Worm (Caenorhabditis elegans) whole organism, L4 larva: ENCODE results near the gene egl-23.

Experiments
- F44E2.7 ChIP-seq: fragments of 200-800 bp; sonication (Bioruptor generic); IDR thresholded peaks from 2 replicates; pipeline ENCODE4 v2.1.2; 2022; ENCODE audit warnings: missing genetic modification characterization, missing compliant biosample characterization
- Y5F2A.4 ChIP-seq: fragments of 200-800 bp; sonication (Bioruptor generic); optimal IDR thresholded peaks from 2 replicates; lab custom pipeline; 2018; ENCODE audit warnings: mild to moderate bottlenecking, missing genetic modification characterization, missing compliant biosample characterization
- ZK546.5 ChIP-seq, 2 experiments: sonication (generic microtip); optimal IDR thresholded peaks; 2 replicates each; lab custom pipeline; 2017; ENCODE audit warnings: missing biosample characterization in 2 of 2, missing genetic modification characterization in 2 of 2
- aha-1 ChIP-seq: fragments of 150-350 bp; peaks from one replicate; lab custom pipeline; 2014; ENCODE audit warnings: missing biosample characterization, missing genetic modification characterization
- aly-2 ChIP-seq: sonication (generic microtip); optimal IDR thresholded peaks from 2 replicates; lab custom pipeline; 2018; ENCODE audit warnings: missing biosample characterization, missing genetic modification characterization
- arid-1 ChIP-seq: fragments of 200-800 bp; sonication (Bioruptor generic); conservative IDR thresholded peaks from 2 replicates; pipeline ENCODE4 v1.3.6; 2022; ENCODE audit warnings: missing genetic modification reagents, missing genetic modification characterization, missing compliant biosample characterization
- ceh-20 ChIP-seq: fragments of 200-800 bp; sonication (Bioruptor generic); IDR thresholded peaks from 2 replicates; pipeline ENCODE4 v1.3.6; 2022; ENCODE audit warnings: missing genetic modification reagents, missing genetic modification characterization, missing compliant biosample characterization
- ceh-28 ChIP-seq: fragments of 150-350 bp; optimal IDR thresholded peaks from 2 replicates; lab custom pipeline; 2014; ENCODE audit warnings: missing biosample characterization, missing genetic modification reagents, missing genetic modification characterization
- daf-12 ChIP-seq: fragments of 150-350 bp; optimal IDR thresholded peaks from 2 replicates; lab custom pipeline; 2014; ENCODE audit warnings: missing biosample characterization, missing genetic modification reagents, missing genetic modification characterization
- egl-43 ChIP-seq: fragments of 200-800 bp; sonication (Bioruptor generic); IDR thresholded peaks from 2 replicates; pipeline ENCODE4 v1.3.6; 2022; ENCODE audit warnings: missing genetic modification reagents, missing genetic modification characterization, missing compliant biosample characterization
- fkh-10 ChIP-seq: fragments of 150-350 bp; optimal IDR thresholded peaks from 2 replicates; lab custom pipeline; 2014; ENCODE audit warnings: missing biosample characterization, missing genetic modification reagents, missing genetic modification characterization
- fos-1 ChIP-seq: fragments of 150-350 bp; optimal IDR thresholded peaks from 2 replicates; lab custom pipeline; 2014; ENCODE audit warnings: missing biosample characterization, missing genetic modification characterization
- gei-8 ChIP-seq: fragments of 200-800 bp; sonication (Bioruptor generic); optimal IDR thresholded peaks from 2 replicates; lab custom pipeline; 2018; ENCODE audit warnings: mild to moderate bottlenecking, missing genetic modification characterization, missing compliant biosample characterization
- hif-1 ChIP-seq, 2 experiments: sonication (generic microtip); optimal IDR thresholded peaks; 2 replicates each; lab custom pipeline; 2016 to 2017; ENCODE audit warnings: missing compliant biosample characterization in 2 of 2, missing genetic modification characterization in 2 of 2, missing genetic modification reagents in 2 of 2, missing genotype in 2 of 2, mild to moderate bottlenecking in 1 of 2
- lin-1 ChIP-seq: fragments of 200-800 bp; sonication (Bioruptor generic); IDR thresholded peaks from 2 replicates; pipeline ENCODE4 v1.3.6; 2022; ENCODE audit warnings: missing genetic modification reagents, missing genetic modification characterization, missing compliant biosample characterization
- lin-13 ChIP-seq: fragments of 150-350 bp; optimal IDR thresholded peaks from 2 replicates; lab custom pipeline; 2014; ENCODE audit warnings: missing biosample characterization, missing genetic modification reagents, missing genetic modification characterization
- lin-39 ChIP-seq: fragments of 150-350 bp; optimal IDR thresholded peaks from 2 replicates; lab custom pipeline; 2014; ENCODE audit warnings: missing biosample characterization, missing genetic modification reagents, missing genetic modification characterization
- lir-3 ChIP-seq: sonication (generic microtip); optimal IDR thresholded peaks from 2 replicates; lab custom pipeline; 2016; ENCODE audit warnings: mild to moderate bottlenecking, missing genetic modification characterization, missing compliant biosample characterization
- lsy-2 ChIP-seq, 2 experiments: fragments of 150-350 bp in 1 of 2; sonication (generic microtip) in 1 of 2; optimal IDR thresholded peaks; 2 replicates each; lab custom pipeline; 2014 to 2017; ENCODE audit warnings: missing biosample characterization in 2 of 2, missing genetic modification characterization in 2 of 2
- madf-9 ChIP-seq: fragments of 200-800 bp; sonication (Bioruptor generic); conservative IDR thresholded peaks from 2 replicates; pipeline ENCODE4 v1.3.6; 2022; ENCODE audit warnings: missing genetic modification reagents, missing genetic modification characterization, missing compliant biosample characterization
- mes-2 ChIP-seq: sonication (generic microtip); optimal IDR thresholded peaks from 2 replicates; lab custom pipeline; 2016; ENCODE audit warnings: missing genotype, mild to moderate bottlenecking, missing genetic modification characterization, missing compliant biosample characterization; ENCODE audit not compliant: poor library complexity, severe bottlenecking
- mxl-2 ChIP-seq: fragments of 200-800 bp; sonication (Bioruptor generic); conservative IDR thresholded peaks from 2 replicates; pipeline ENCODE4 v1.3.6; 2022; ENCODE audit warnings: missing genetic modification reagents, missing genetic modification characterization, missing compliant biosample characterization
- nhr-102 ChIP-seq: sonication (generic microtip); optimal IDR thresholded peaks from 2 replicates; lab custom pipeline; 2016; ENCODE audit warnings: mild to moderate bottlenecking, missing genetic modification characterization, moderate library complexity, missing compliant biosample characterization
- nhr-11 ChIP-seq: fragments of 150-350 bp; optimal IDR thresholded peaks from 2 replicates; lab custom pipeline; 2014; ENCODE audit warnings: missing biosample characterization, missing genetic modification characterization
- nhr-237 ChIP-seq: sonication (generic microtip); optimal IDR thresholded peaks from 2 replicates; lab custom pipeline; 2017; ENCODE audit warnings: missing biosample characterization, missing genetic modification characterization
- nhr-25 ChIP-seq: sonication (generic microtip); optimal IDR thresholded peaks from 2 replicates; lab custom pipeline; 2017; ENCODE audit warnings: missing genetic modification characterization, mild to moderate bottlenecking, missing compliant biosample characterization, antibody characterized with exemption, moderate library complexity, borderline replicate concordance; ENCODE audit not compliant: insufficient read depth
- nhr-42 ChIP-seq: fragments of 200-800 bp; sonication (Bioruptor generic); IDR thresholded peaks from 2 replicates; pipeline ENCODE4 v1.3.6; 2022; ENCODE audit warnings: missing genetic modification characterization, missing compliant biosample characterization
- nhr-77 ChIP-seq: fragments of 150-350 bp; optimal IDR thresholded peaks from 2 replicates; lab custom pipeline; 2014; ENCODE audit warnings: missing biosample characterization, missing genetic modification characterization
- pha-4 ChIP-seq, 2 experiments: fragments of 150-350 bp in 1 of 2; fragments of 200-800 bp in 1 of 2; sonication (Bioruptor generic) in 1 of 2; IDR thresholded peaks in 1 of 2; optimal IDR thresholded peaks in 1 of 2; 2 replicates each; pipeline versions ENCODE4 v1.3.6 to Lab custom; 2014 to 2022; ENCODE audit warnings: missing genetic modification characterization in 2 of 2, missing genetic modification reagents in 2 of 2, missing biosample characterization in 1 of 2, missing compliant biosample characterization in 1 of 2
- php-3 ChIP-seq: fragments of 200-800 bp; sonication (Bioruptor generic); IDR thresholded peaks from 2 replicates; pipeline ENCODE4 v1.3.6; 2022; ENCODE audit warnings: missing genetic modification reagents, missing genetic modification characterization, missing compliant biosample characterization
- saeg-2 ChIP-seq: fragments of 200-800 bp; sonication (Bioruptor generic); IDR thresholded peaks from 2 replicates; pipeline ENCODE4 v1.3.6; 2022; ENCODE audit warnings: missing genetic modification reagents, missing genetic modification characterization, missing compliant biosample characterization
- snpc-1.2 ChIP-seq: fragments of 200-800 bp; sonication (Bioruptor generic); IDR thresholded peaks from 2 replicates; pipeline ENCODE4 v1.3.6; 2022; ENCODE audit warnings: missing genetic modification reagents, missing genetic modification characterization, missing compliant biosample characterization
- tra-1 ChIP-seq: fragments of 200-800 bp; sonication (Bioruptor generic); IDR thresholded peaks from 2 replicates; pipeline ENCODE4 v1.3.6; 2022; ENCODE audit warnings: missing genetic modification reagents, missing genetic modification characterization, missing compliant biosample characterization
- unc-130 ChIP-seq: sonication (generic microtip); optimal IDR thresholded peaks from 2 replicates; lab custom pipeline; 2016; ENCODE audit warnings: missing genetic modification reagents, missing genetic modification characterization, missing compliant biosample characterization
- zfp-3 ChIP-seq: fragments of 200-800 bp; sonication (Bioruptor generic); conservative IDR thresholded peaks from 2 replicates; pipeline ENCODE4 v1.3.6; 2022; ENCODE audit warnings: missing genetic modification reagents, missing genetic modification characterization, missing compliant biosample characterization

Gene egl-23

DNA sequence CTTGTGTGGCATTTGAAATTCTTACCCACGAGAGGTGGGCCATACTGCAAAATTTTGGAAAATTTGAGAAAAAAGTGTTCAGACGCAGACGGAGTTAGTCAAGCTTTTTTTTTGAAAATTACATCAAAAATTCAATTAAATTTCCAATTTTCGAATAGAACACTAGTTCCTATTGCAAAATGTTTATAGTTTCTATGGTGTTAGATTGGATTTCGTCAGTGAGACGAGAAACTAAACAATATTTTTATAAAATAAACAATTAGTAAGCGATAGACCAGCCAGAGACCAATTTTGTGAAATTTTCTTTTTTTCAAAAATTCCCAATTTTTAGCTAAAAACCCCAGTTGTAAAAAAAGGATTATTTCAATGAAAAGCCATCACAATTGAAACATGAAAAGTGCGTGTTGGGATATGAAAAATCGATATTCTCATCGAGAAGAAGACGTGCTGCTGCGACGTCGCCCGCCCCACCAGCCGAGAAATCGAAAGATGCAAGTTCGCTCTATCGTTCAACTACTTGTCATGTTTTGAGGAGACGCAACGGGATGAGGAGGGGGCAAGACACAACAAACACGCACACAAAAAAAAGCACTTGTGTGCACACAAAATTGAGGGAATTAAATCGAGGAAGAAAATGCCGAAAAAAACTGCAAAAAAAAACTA, 9.0 kb upstream of the egl-23 start, which contains the start of gene dnbp-1 (continued):
- TF ChIP-seq egl-43 (GFP tag; lab: Robert Waterston, UW) (no peak), nhr-77 (tag; lab: Kevin White, UChicago) (peak; percentile 76), php-3 (no peak), fkh-10 (GFP tag; lab: Kevin White, UChicago) (peak; percentile 64), hif-1 (tag; optimal IDR thresholded peaks at IDR 0.05; lab: Kevin White, UChicago) (no peak), mxl-2 (GFP tag; lab: Robert Waterston, UW) (no peak), unc-130 (no peak), tra-1 (GFP tag; lab: Robert Waterston, UW) (0 out of 2 replicates have a peak, but pooled peaks have one; percentile 35), Y5F2A.4 (no peak), ceh-28 (peak; percentile 45), fos-1 (no peak), pha-4 (GFP tag; IDR thresholded peaks at IDR 0.05; lab: Robert Waterston, UW) (no peak), pha-4 (tag; optimal IDR thresholded peaks at IDR 0.05; lab: Kevin White, UChicago) (peak; percentile 55)

DNA sequence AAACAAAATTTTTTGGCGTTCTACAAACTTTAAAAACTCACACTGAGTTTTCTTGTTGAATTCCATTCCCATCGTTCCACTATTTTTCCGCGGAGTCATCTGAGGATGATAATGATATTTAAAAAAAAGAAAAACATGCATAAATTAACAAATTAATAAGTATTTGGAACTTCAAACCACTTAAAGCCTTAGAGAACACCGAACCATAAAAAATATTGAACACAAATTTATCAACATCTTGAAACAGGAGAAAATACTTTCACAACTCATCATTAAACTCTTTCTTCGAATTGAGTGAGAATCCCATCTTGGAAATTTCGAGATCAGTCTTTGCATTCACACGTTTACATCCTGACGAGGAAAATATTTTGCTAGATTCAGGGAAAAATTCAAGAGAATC, 6.5 kb upstream of the egl-23 start, which contains the start of gene gei-18:
gei-18 (minus strand) TSS at position 101 of the 400 bp plus-strand sequence.
- no peak for TF ChIP-seq nhr-102
- TF ChIP-seq Y5F2A.4, result no peak
- TF ChIP-seq lir-3 (tag; lab: Kevin White, UChicago), result no peak
- no peak for TF ChIP-seq lin-1 (GFP tag; lab: Robert Waterston, UW)
- TF ChIP-seq nhr-237 (tag; lab: Kevin White, UChicago), result no peak
- no peak for TF ChIP-seq zfp-3 (GFP tag; lab: Robert Waterston, UW)
- TF ChIP-seq lin-39 (tag; lab: Kevin White, UChicago), result no peak
- TF ChIP-seq saeg-2 (GFP tag; lab: Robert Waterston, UW), result no peak
- no peak for TF ChIP-seq daf-12
- TF ChIP-seq gei-8 (GFP tag; lab: Kevin White, UChicago), result no peak

DNA sequence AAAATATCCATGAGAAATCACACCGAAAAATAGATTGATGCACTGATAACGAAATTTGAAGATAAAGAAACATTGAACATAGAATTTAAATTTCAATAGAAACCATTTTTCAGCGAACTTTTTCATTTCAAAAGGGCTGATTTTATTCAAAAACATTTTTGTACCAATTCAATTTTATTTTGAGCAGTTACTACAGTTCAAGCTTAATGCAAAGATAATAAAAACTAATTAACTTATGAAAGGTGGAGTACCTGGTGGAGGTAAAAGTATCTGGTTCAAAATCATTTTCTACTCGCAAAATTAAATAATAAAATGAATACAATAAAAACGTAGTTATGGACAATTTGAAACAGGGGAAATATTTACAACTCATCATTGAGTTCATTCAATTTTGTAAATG, 4.8 kb upstream of the egl-23 start, which contains the start of gene tor-2:
tor-2 (minus strand) TSS at position 101 of the 400 bp plus-strand sequence.
- TF ChIP-seq ceh-20, result no peak
- TF ChIP-seq arid-1, result no peak
- TF ChIP-seq nhr-42, result no peak
- TF ChIP-seq aly-2 (tag; lab: Kevin White, UChicago), result no peak
- TF ChIP-seq lsy-2 (tag; optimal IDR thresholded peaks at IDR 0.05; lab: Kevin White, UChicago), result no peak
- TF ChIP-seq madf-9 (GFP tag; lab: Robert Waterston, UW), result no peak
- no peak for TF ChIP-seq F44E2.7 (GFP tag; lab: Robert Waterston, UW)
- no peak for TF ChIP-seq fos-1
- TF ChIP-seq lin-39 (tag; lab: Kevin White, UChicago), result no peak
- TF ChIP-seq nhr-11 (tag; lab: Kevin White, UChicago), result no peak
- TF ChIP-seq aha-1 (tag; lab: Kevin White, UChicago), result no peak
- no peak for TF ChIP-seq gei-8 (GFP tag; lab: Kevin White, UChicago)
- TF ChIP-seq ZK546.5 (tag; optimal IDR thresholded peaks at IDR 0.05; lab: Kevin White, UChicago), result no peak
- TF ChIP-seq snpc-1.2 (GFP tag; lab: Robert Waterston, UW), result no peak
- no peak for TF ChIP-seq mes-2 (tag; lab: Kevin White, UChicago)
- TF ChIP-seq nhr-25 (tag; lab: Kevin White, UChicago), result no peak
- no peak for TF ChIP-seq lin-13
